Worm (Caenorhabditis elegans): ENCODE results near the gene nhr-167.

Gene nhr-167

DNA sequence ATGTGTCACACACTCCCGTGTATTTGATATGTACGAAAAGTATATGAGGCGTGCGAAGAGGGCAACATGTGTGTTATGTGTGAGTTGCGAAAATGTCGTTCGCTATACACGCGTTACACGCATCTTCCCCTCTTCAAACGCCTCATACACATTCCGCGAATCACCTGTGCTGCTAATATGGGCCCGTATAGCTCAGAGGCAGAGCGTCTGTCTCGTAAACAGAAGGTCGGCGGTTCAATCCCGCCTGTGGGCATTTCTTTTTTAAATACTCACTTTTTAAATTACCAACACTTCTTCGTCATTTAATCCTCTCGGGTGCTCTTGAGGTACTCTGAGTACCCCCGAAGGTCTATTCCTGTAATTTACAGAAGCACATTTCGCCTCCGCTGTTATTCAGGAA is 48.3 kb downstream of the nhr-167 start:
- TF ChIP-seq B0310.2 (tag; optimal IDR thresholded peaks at IDR 0.05) (no peak), aly-1 (tag; optimal IDR thresholded peaks at IDR 0.05) (no peak), sea-1 (GFP tag; conservative IDR thresholded peaks at IDR 0.05) (no peak)

DNA sequence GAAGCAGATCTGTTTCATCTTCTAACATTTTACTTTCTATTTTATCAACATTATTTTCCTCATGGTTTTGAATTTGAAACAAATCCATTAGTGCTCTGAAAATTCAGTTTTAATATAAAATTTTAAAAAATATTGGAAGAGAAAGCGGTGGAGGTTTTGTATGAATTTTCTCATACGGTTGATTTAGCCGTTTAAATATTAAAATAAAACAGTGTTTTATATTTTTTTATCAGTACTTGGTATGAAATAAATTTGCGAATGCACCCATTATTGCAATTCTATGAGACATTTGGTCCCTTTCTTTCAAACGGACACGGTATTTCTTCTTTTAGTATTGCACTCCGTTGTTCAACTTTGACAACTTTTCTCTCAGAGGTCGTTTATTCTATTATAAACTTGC is 50.3 kb downstream of the nhr-167 start, which contains the start of gene dot-1.4:
Gene dot-1.4, minus strand, starts transcription at position 101 of the 400 bp plus-strand sequence.
- no peak for TF ChIP-seq hnd-1 (tag; optimal IDR thresholded peaks at IDR 0.05)
- TF ChIP-seq tbx-11 (GFP tag; IDR thresholded peaks at IDR 0.05): no peak
- TF ChIP-seq ceh-13 (GFP tag; optimal IDR thresholded peaks at IDR 0.05): no peak
- no peak for TF ChIP-seq flt-1 (GFP tag; IDR thresholded peaks at IDR 0.05)
- TF ChIP-seq pes-1 (GFP tag; IDR thresholded peaks at IDR 0.05): no peak
- no peak for TF ChIP-seq B0310.2 (tag; optimal IDR thresholded peaks at IDR 0.05)
- TF ChIP-seq scrt-1 (GFP tag; IDR thresholded peaks at IDR 0.05): no peak
- TF ChIP-seq ceh-36 (tag; optimal IDR thresholded peaks at IDR 0.05): no peak
- TF ChIP-seq aly-1 (tag; optimal IDR thresholded peaks at IDR 0.05): no peak
- TF ChIP-seq hmbx-1 (tag; optimal IDR thresholded peaks at IDR 0.05): no peak
- no peak for TF ChIP-seq ets-7 (tag; optimal IDR thresholded peaks at IDR 0.05)

Measured in whole organism, early embryonic.